Worm (Caenorhabditis elegans): ENCODE measurements around the gene C07D8.6.
A peak's percentile ranks its signal among the peaks of the same experiment; 100 is the strongest.

C07D8.6 gene

ce11 chrX:7340915-7341559 is at the start of gene C07D8.6:
Gene C07D8.6, plus strand, starts transcription at chrX:7341509.
- no peak for TF ChIP-seq nhr-21 (tag; optimal IDR thresholded peaks at IDR 0.05)
- peak; percentile 37 for TF ChIP-seq sma-3 (GFP tag; optimal IDR thresholded peaks at IDR 0.05)
- no peak for TF ChIP-seq mbf-1 (tag; optimal IDR thresholded peaks at IDR 0.05)
- no peak for TF ChIP-seq ztf-4 (tag; optimal IDR thresholded peaks at IDR 0.05)
- TF ChIP-seq mab-5 (tag; optimal IDR thresholded peaks at IDR 0.05), result no peak
- no peak for TF ChIP-seq ceh-16 (tag; optimal IDR thresholded peaks at IDR 0.05)
- TF ChIP-seq nhr-77 (tag; optimal IDR thresholded peaks at IDR 0.05), result no peak
- TF ChIP-seq F13H6.1 (tag; optimal IDR thresholded peaks at IDR 0.05), result peak; percentile 44
- TF ChIP-seq skn-1 (tag; optimal IDR thresholded peaks at IDR 0.05), result peak; percentile 88
- no peak for TF ChIP-seq nhr-25 (tag; optimal IDR thresholded peaks at IDR 0.05)
- no peak for TF ChIP-seq peb-1 (tag; optimal IDR thresholded peaks at IDR 0.05)
- no peak for TF ChIP-seq C34F6.9 (tag; optimal IDR thresholded peaks at IDR 0.05)
- TF ChIP-seq lsy-2 (tag; optimal IDR thresholded peaks at IDR 0.05), result peak in 1 of 2 experiments; percentile 25
- TF ChIP-seq crh-2 (tag; optimal IDR thresholded peaks at IDR 0.05), result peak; percentile 78
- TF ChIP-seq ama-1 (optimal IDR thresholded peaks at IDR 0.05), result no peak
- peak in 1 of 2 experiments; percentile 9 for TF ChIP-seq mdl-1 (tag; optimal IDR thresholded peaks at IDR 0.05)
- TF ChIP-seq gmeb-1 (tag; optimal IDR thresholded peaks at IDR 0.05), result peak; percentile 40
- peak; percentile 79 for TF ChIP-seq sma-9 (GFP tag; optimal IDR thresholded peaks at IDR 0.05)
- TF ChIP-seq sma-9 (tag; optimal IDR thresholded peaks at IDR 0.05), result no peak
- peak; percentile 96 for TF ChIP-seq fos-1 (tag; optimal IDR thresholded peaks at IDR 0.05)
- no peak for TF ChIP-seq nhr-6 (tag; optimal IDR thresholded peaks at IDR 0.05)
- TF ChIP-seq nhr-129 (tag; optimal IDR thresholded peaks at IDR 0.05), result peak; percentile 57

ce11 chrX:7291810-7292209 is 49.5 kb upstream of the C07D8.6 start, which contains the start of gene lron-7:
Gene lron-7, plus strand, starts transcription at chrX:7292132.
- no peak for TF ChIP-seq lin-39 (tag; optimal IDR thresholded peaks at IDR 0.05)
- no peak for TF ChIP-seq blmp-1 (tag; optimal IDR thresholded peaks at IDR 0.05; ENCODE audit: insufficient read depth)
- no peak for TF ChIP-seq ztf-1 (GFP tag; conservative IDR thresholded peaks at IDR 0.05)
- TF ChIP-seq sem-4 (tag; optimal IDR thresholded peaks at IDR 0.05), result no peak
- TF ChIP-seq ama-1 (optimal IDR thresholded peaks at IDR 0.05), result no peak
- no peak for TF ChIP-seq dmd-4 (tag; optimal IDR thresholded peaks at IDR 0.05)
- TF ChIP-seq unc-62 (GFP tag; optimal IDR thresholded peaks at IDR 0.05), result no peak
- TF ChIP-seq fos-1 (tag; optimal IDR thresholded peaks at IDR 0.05), result peak; percentile 40
- TF ChIP-seq sma-3 (GFP tag; optimal IDR thresholded peaks at IDR 0.05), result no peak
- no peak for TF ChIP-seq elt-3 (tag; optimal IDR thresholded peaks at IDR 0.05)
- TF ChIP-seq ZK546.5 (tag; optimal IDR thresholded peaks at IDR 0.05), result no peak
- TF ChIP-seq crh-2 (tag; optimal IDR thresholded peaks at IDR 0.05), result peak; percentile 38
- TF ChIP-seq lsy-2 (tag; optimal IDR thresholded peaks at IDR 0.05), result no peak
- TF ChIP-seq nhr-237 (tag; optimal IDR thresholded peaks at IDR 0.05), result no peak
- no peak for TF ChIP-seq unc-55 (GFP tag; optimal IDR thresholded peaks at IDR 0.05)
- no peak for TF ChIP-seq nhr-25 (tag; optimal IDR thresholded peaks at IDR 0.05)
- no peak for TF ChIP-seq nhr-23 (tag; optimal IDR thresholded peaks at IDR 0.05)

ce11 chrX:7296310-7296709 is 45.0 kb upstream of the C07D8.6 start:
- no peak for TF ChIP-seq lin-39 (tag; optimal IDR thresholded peaks at IDR 0.05)
- TF ChIP-seq ZK546.5 (tag; optimal IDR thresholded peaks at IDR 0.05), result no peak
- no peak for TF ChIP-seq unc-55 (GFP tag; optimal IDR thresholded peaks at IDR 0.05)
- no peak for TF ChIP-seq alr-1 (tag; optimal IDR thresholded peaks at IDR 0.05)
- TF ChIP-seq mbf-1 (tag; optimal IDR thresholded peaks at IDR 0.05), result no peak
- no peak for TF ChIP-seq ceh-82 (tag; optimal IDR thresholded peaks at IDR 0.05)
- no peak for TF ChIP-seq skn-1 (tag; optimal IDR thresholded peaks at IDR 0.05)
- no peak for TF ChIP-seq nhr-25 (tag; optimal IDR thresholded peaks at IDR 0.05)
- no peak for TF ChIP-seq nhr-12 (tag; optimal IDR thresholded peaks at IDR 0.05)
- no peak for TF ChIP-seq ama-1 (optimal IDR thresholded peaks at IDR 0.05)
- no peak for TF ChIP-seq nhr-23 (tag; optimal IDR thresholded peaks at IDR 0.05)
- no peak for TF ChIP-seq peb-1 (tag; optimal IDR thresholded peaks at IDR 0.05)
- no peak for TF ChIP-seq fos-1 (tag; optimal IDR thresholded peaks at IDR 0.05)
- no peak for TF ChIP-seq ztf-11 (tag; optimal IDR thresholded peaks at IDR 0.05)
- no peak for TF ChIP-seq sem-4 (tag; optimal IDR thresholded peaks at IDR 0.05)
- no peak for TF ChIP-seq unc-62 (GFP tag; optimal IDR thresholded peaks at IDR 0.05)

- TF ChIP-seq C34F6.9 (tag; optimal IDR thresholded peaks at IDR 0.05), result no peak
- TF ChIP-seq lin-39 (tag; optimal IDR thresholded peaks at IDR 0.05), result no peak
- no peak for TF ChIP-seq nhr-129 (tag; optimal IDR thresholded peaks at IDR 0.05)
- TF ChIP-seq ztf-4 (tag; optimal IDR thresholded peaks at IDR 0.05), result no peak
- no peak for TF ChIP-seq skn-1 (tag; optimal IDR thresholded peaks at IDR 0.05)
- TF ChIP-seq alr-1 (tag; optimal IDR thresholded peaks at IDR 0.05), result no peak
These were observed 42.7 kb upstream of the C07D8.6 start, which contains the start of gene K03A1.4 for ce11 chrX:7298652-7299051. Gene K03A1.4, minus strand, starts transcription at chrX:7298752.
